Worm (Caenorhabditis elegans) whole organism, mixed stage, embryonic: ENCODE measurements around the gene toca-1.

Source experiments
- M03D4.4 ChIP-seq: sonication (generic microtip); optimal IDR thresholded peaks from 2 replicates; lab custom pipeline; 2017; ENCODE audit warnings: mild to moderate bottlenecking, missing genetic modification characterization, missing compliant biosample characterization
- bed-3 ChIP-seq: fragments of 200-800 bp; sonication (Bioruptor generic); optimal IDR thresholded peaks from 3 replicates; lab custom pipeline; 2018; ENCODE audit warnings: mild to moderate bottlenecking, missing genetic modification characterization, moderate library complexity, missing compliant biosample characterization
- blmp-1 ChIP-seq: fragments of 150-350 bp; optimal IDR thresholded peaks from 2 replicates; lab custom pipeline; 2014; ENCODE audit warnings: missing biosample characterization, missing genetic modification characterization
- ceh-39 ChIP-seq: fragments of 150-350 bp; optimal IDR thresholded peaks from 2 replicates; lab custom pipeline; 2014; ENCODE audit warnings: missing biosample characterization, missing genetic modification characterization
- ceh-43 ChIP-seq: fragments of 200-800 bp; sonication (Bioruptor generic); optimal IDR thresholded peaks from 2 replicates; lab custom pipeline; 2018; ENCODE audit warnings: mild to moderate bottlenecking, missing genetic modification characterization, moderate library complexity, missing compliant biosample characterization
- ceh-83 ChIP-seq: fragments of 200-800 bp; sonication (Bioruptor generic); optimal IDR thresholded peaks from 2 replicates; lab custom pipeline; 2018; ENCODE audit warnings: mild to moderate bottlenecking, missing genetic modification characterization, missing compliant biosample characterization
- cnd-1 ChIP-seq: fragments of 200-800 bp; sonication (Bioruptor generic); optimal IDR thresholded peaks from 2 replicates; lab custom pipeline; 2018; ENCODE audit warnings: mild to moderate bottlenecking, missing genetic modification characterization, missing compliant biosample characterization
- drap-1 ChIP-seq: fragments of 200-800 bp; sonication (Bioruptor generic); optimal IDR thresholded peaks from 3 replicates; lab custom pipeline; 2018; ENCODE audit warnings: mild to moderate bottlenecking, missing genetic modification characterization, missing compliant biosample characterization
- elt-1 ChIP-seq: sonication (generic microtip); optimal IDR thresholded peaks from 2 replicates; lab custom pipeline; 2017; ENCODE audit warnings: missing genetic modification characterization, mild to moderate bottlenecking, missing compliant biosample characterization, antibody characterized with exemption, moderate library complexity, borderline replicate concordance; ENCODE audit not compliant: insufficient read depth
- elt-3 ChIP-seq: fragments of 150-350 bp; optimal IDR thresholded peaks from 2 replicates; lab custom pipeline; 2014; ENCODE audit warnings: missing biosample characterization, missing genetic modification characterization
- ham-2 ChIP-seq: fragments of 200-800 bp; sonication (Bioruptor generic); optimal IDR thresholded peaks from 2 replicates; lab custom pipeline; 2018; ENCODE audit warnings: mild to moderate bottlenecking, missing genetic modification characterization, missing compliant biosample characterization
- hlh-1 ChIP-seq: fragments of 150-350 bp; optimal IDR thresholded peaks from 2 replicates; lab custom pipeline; 2014; ENCODE audit warnings: missing biosample characterization, missing genetic modification reagents, missing genetic modification characterization
- lin-13 ChIP-seq: fragments of 150-350 bp; optimal IDR thresholded peaks from 2 replicates; lab custom pipeline; 2014; ENCODE audit warnings: missing biosample characterization, missing genetic modification characterization
- lin-32 ChIP-seq: fragments of 200-800 bp; sonication (Bioruptor generic); optimal IDR thresholded peaks from 2 replicates; lab custom pipeline; 2018; ENCODE audit warnings: mild to moderate bottlenecking, missing genetic modification characterization, missing compliant biosample characterization
- lsy-2 ChIP-seq: fragments of 150-350 bp; optimal IDR thresholded peaks from 2 replicates; lab custom pipeline; 2014; ENCODE audit warnings: missing biosample characterization, missing genetic modification characterization
- mab-5 ChIP-seq: fragments of 150-350 bp; optimal IDR thresholded peaks from 2 replicates; lab custom pipeline; 2014; ENCODE audit warnings: missing biosample characterization, missing genetic modification characterization
- mep-1 ChIP-seq: fragments of 150-350 bp; optimal IDR thresholded peaks from 2 replicates; lab custom pipeline; 2017; ENCODE audit warnings: missing biosample characterization, missing genetic modification reagents, missing genetic modification characterization, inconsistent platforms
- mls-2 ChIP-seq: sonication (generic microtip); optimal IDR thresholded peaks from 2 replicates; lab custom pipeline; 2016; ENCODE audit warnings: mild to moderate bottlenecking, missing genetic modification characterization, moderate library complexity, missing compliant biosample characterization
- nhr-12 ChIP-seq: fragments of 150-350 bp; optimal IDR thresholded peaks from 2 replicates; lab custom pipeline; 2014; ENCODE audit warnings: missing biosample characterization, missing genetic modification characterization
- nhr-2 ChIP-seq: fragments of 150-350 bp; optimal IDR thresholded peaks from 2 replicates; lab custom pipeline; 2014; ENCODE audit warnings: missing biosample characterization, missing genetic modification characterization
- nhr-237 ChIP-seq: fragments of 150-350 bp; optimal IDR thresholded peaks from 2 replicates; lab custom pipeline; 2014; ENCODE audit warnings: missing biosample characterization, missing genetic modification characterization
- nhr-76 ChIP-seq: sonication (generic microtip); optimal IDR thresholded peaks from 2 replicates; lab custom pipeline; 2017; ENCODE audit warnings: missing biosample characterization, missing genetic modification characterization
- pha-4 ChIP-seq: fragments of 150-350 bp; optimal IDR thresholded peaks from 2 replicates; lab custom pipeline; 2018; ENCODE audit warnings: missing biosample characterization, missing genetic modification reagents, missing genetic modification characterization
- snpc-4 ChIP-seq: fragments of 150-350 bp; optimal IDR thresholded peaks from 2 replicates; lab custom pipeline; 2014; ENCODE audit warnings: missing biosample characterization, missing genetic modification characterization
- tbx-8 ChIP-seq: fragments of 200-800 bp; sonication (Bioruptor generic); optimal IDR thresholded peaks from 2 replicates; lab custom pipeline; 2018; ENCODE audit warnings: mild to moderate bottlenecking, missing genetic modification characterization, moderate library complexity, missing compliant biosample characterization
- unc-120 ChIP-seq: sonication (generic microtip); optimal IDR thresholded peaks from 2 replicates; lab custom pipeline; 2017; ENCODE audit warnings: missing genetic modification characterization, missing compliant biosample characterization; ENCODE audit not compliant: poor library complexity, severe bottlenecking
- unc-39 ChIP-seq: fragments of 150-350 bp; optimal IDR thresholded peaks from 2 replicates; lab custom pipeline; 2014; ENCODE audit warnings: missing biosample characterization, missing genetic modification characterization
- unc-62 ChIP-seq: fragments of 150-350 bp; optimal IDR thresholded peaks from 2 replicates; lab custom pipeline; 2014; ENCODE audit warnings: missing biosample characterization, missing genetic modification reagents, missing genetic modification characterization
- zip-8 ChIP-seq: fragments of 150-350 bp; optimal IDR thresholded peaks from 2 replicates; lab custom pipeline; 2014; ENCODE audit warnings: missing biosample characterization, missing genetic modification characterization
- ztf-11 ChIP-seq: fragments of 150-350 bp; optimal IDR thresholded peaks from 2 replicates; lab custom pipeline; 2014; ENCODE audit warnings: missing biosample characterization, missing genetic modification characterization

The toca-1 gene

ce11 chrX:1480564-1480963 lies 40.7 kb downstream of the toca-1 start:
- TF ChIP-seq ceh-83 (GFP tag; lab: Kevin White, UChicago) (no peak), nhr-237 (tag; lab: Kevin White, UChicago) (no peak), mab-5 (tag; lab: Kevin White, UChicago) (no peak), lin-32 (GFP tag; lab: Kevin White, UChicago) (no peak), ham-2 (GFP tag; lab: Kevin White, UChicago) (no peak), unc-39 (tag; lab: Kevin White, UChicago) (no peak), M03D4.4 (tag; lab: Kevin White, UChicago) (no peak), elt-3 (tag; lab: Kevin White, UChicago) (no peak), nhr-76 (tag; lab: Kevin White, UChicago) (no peak), mep-1 (no peak), zip-8 (tag; lab: Kevin White, UChicago) (no peak), hlh-1 (no peak), cnd-1 (tag; lab: Kevin White, UChicago) (no peak), tbx-8 (no peak), lsy-2 (tag; lab: Kevin White, UChicago) (no peak), lin-13 (tag; lab: Kevin White, UChicago) (no peak)

- no peak for TF ChIP-seq mls-2 (tag; lab: Kevin White, UChicago)
- TF ChIP-seq unc-39 (tag; lab: Kevin White, UChicago), result no peak
- TF ChIP-seq hlh-1, result no peak
- TF ChIP-seq zip-8 (tag; lab: Kevin White, UChicago), result no peak
- TF ChIP-seq drap-1 (GFP tag; lab: Kevin White, UChicago), result no peak
- no peak for TF ChIP-seq lin-13 (tag; lab: Kevin White, UChicago)
- TF ChIP-seq elt-1, result no peak
- TF ChIP-seq, all 35 proteins: peak for 0
Observed at ce11 chrX:1479637-1480036, 41.6 kb downstream of the toca-1 start.

- no peak for TF ChIP-seq bed-3 (GFP tag; lab: Kevin White, UChicago)
- TF ChIP-seq lin-32 (GFP tag; lab: Kevin White, UChicago), result no peak
- no peak for TF ChIP-seq hlh-1
- TF ChIP-seq snpc-4 (tag; lab: Kevin White, UChicago), result no peak
- TF ChIP-seq mls-2 (tag; lab: Kevin White, UChicago), result no peak
- TF ChIP-seq M03D4.4 (tag; lab: Kevin White, UChicago), result no peak
- no peak for TF ChIP-seq tbx-8
- TF ChIP-seq unc-120 (tag; lab: Kevin White, UChicago), result no peak
- no peak for TF ChIP-seq lsy-2 (tag; lab: Kevin White, UChicago)
- TF ChIP-seq nhr-12 (tag; lab: Kevin White, UChicago), result no peak
- TF ChIP-seq ceh-39 (tag; lab: Kevin White, UChicago), result no peak
Observed at ce11 chrX:1479190-1479589, 42.1 kb downstream of the toca-1 start, which contains the start of gene acly-1. Gene acly-1 (plus strand): TSS chrX:1479542.

- no peak for TF ChIP-seq snpc-4 (tag; lab: Kevin White, UChicago)
- no peak for TF ChIP-seq ceh-43 (GFP tag; lab: Kevin White, UChicago)
- no peak for TF ChIP-seq ham-2 (GFP tag; lab: Kevin White, UChicago)
- no peak for TF ChIP-seq nhr-237 (tag; lab: Kevin White, UChicago)
- no peak for TF ChIP-seq nhr-2 (tag; lab: Kevin White, UChicago)
- no peak for TF ChIP-seq drap-1 (GFP tag; lab: Kevin White, UChicago)
- TF ChIP-seq hlh-1, result no peak
- no peak for TF ChIP-seq zip-8 (tag; lab: Kevin White, UChicago)
- no peak for TF ChIP-seq lsy-2 (tag; lab: Kevin White, UChicago)
- TF ChIP-seq pha-4 (tag; lab: Kevin White, UChicago), result no peak
- no peak for TF ChIP-seq blmp-1
- TF ChIP-seq nhr-12 (tag; lab: Kevin White, UChicago), result no peak
- no peak for TF ChIP-seq unc-120 (tag; lab: Kevin White, UChicago)
- TF ChIP-seq elt-1, result no peak
- no peak for TF ChIP-seq mab-5 (tag; lab: Kevin White, UChicago)
- TF ChIP-seq unc-62 (GFP tag; lab: Kevin White, UChicago), result no peak
Observed at ce11 chrX:1478569-1478968, 42.7 kb downstream of the toca-1 start.

ce11 chrX:1477932-1478331 lies 43.4 kb downstream of the toca-1 start:
- no peak for TF ChIP-seq unc-120 (tag; lab: Kevin White, UChicago)
- peak; percentile 18 for TF ChIP-seq elt-3 (tag; lab: Kevin White, UChicago)
- TF ChIP-seq elt-1, result no peak
- no peak for TF ChIP-seq nhr-12 (tag; lab: Kevin White, UChicago)
- TF ChIP-seq tbx-8, result no peak
- no peak for TF ChIP-seq ztf-11 (tag; lab: Kevin White, UChicago)
- TF ChIP-seq, all 35 proteins: peak for 1
